Worm (Caenorhabditis elegans) whole organism, young adult: Measurements from ENCODE around the gene his-73.

ENCODE experiments used
- B0336.3 ChIP-seq: fragments of 200-800 bp; sonication (Bioruptor generic); IDR thresholded peaks from 2 replicates; pipeline ENCODE4 v1.3.6; 2022; ENCODE audit warnings: missing genetic modification characterization, missing compliant biosample characterization
- C06A6.2 ChIP-seq: fragments of 200-800 bp; sonication (Bioruptor generic); conservative IDR thresholded peaks from 2 replicates; pipeline ENCODE4 v1.3.6; 2022; ENCODE audit warnings: missing genetic modification characterization, missing compliant biosample characterization
- F33H1.4 ChIP-seq: fragments of 200-800 bp; sonication (Bioruptor generic); IDR thresholded peaks from 2 replicates; pipeline ENCODE4 v1.3.6; 2022; ENCODE audit warnings: missing genetic modification reagents, missing genetic modification characterization, missing compliant biosample characterization
- F55B11.4 ChIP-seq: sonication (generic microtip); optimal IDR thresholded peaks from 2 replicates; lab custom pipeline; 2016; ENCODE audit warnings: missing compliant biosample characterization, missing genetic modification characterization, borderline replicate concordance; ENCODE audit not compliant: insufficient read depth
- F57A8.1 ChIP-seq: fragments of 200-800 bp; sonication (Bioruptor generic); optimal IDR thresholded peaks from 2 replicates; lab custom pipeline; 2018; ENCODE audit warnings: mild to moderate bottlenecking, missing genetic modification characterization, moderate library complexity, missing compliant biosample characterization
- T26A5.8 ChIP-seq: sonication (generic microtip); optimal IDR thresholded peaks from 2 replicates; lab custom pipeline; 2016; ENCODE audit warnings: missing genetic modification characterization, missing compliant biosample characterization
- Y53G8AR.9 ChIP-seq: fragments of 200-800 bp; sonication (Bioruptor generic); conservative IDR thresholded peaks from 2 replicates; pipeline ENCODE4 v1.3.6; 2022; ENCODE audit warnings: missing genetic modification reagents, missing genetic modification characterization, missing compliant biosample characterization
- Y95B8A.8 ChIP-seq: fragments of 200-800 bp; sonication (Bioruptor generic); IDR thresholded peaks from 2 replicates; pipeline ENCODE4 v1.3.6; 2022; ENCODE audit warnings: missing genetic modification reagents, missing genetic modification characterization, missing compliant biosample characterization
- ama-1 ChIP-seq, 3 experiments: fragments of 150-350 bp in 1 of 3; sonication (generic microtip) in 2 of 3; optimal IDR thresholded peaks; 2 replicates each; lab custom pipeline; 2014 to 2018; ENCODE audit warnings: missing biosample characterization in 2 of 3, missing genetic modification characterization in 2 of 3, missing genetic modification reagents in 2 of 3
- atf-7 ChIP-seq: sonication (generic microtip); optimal IDR thresholded peaks from 2 replicates; lab custom pipeline; 2017; ENCODE audit warnings: mild to moderate bottlenecking, missing genetic modification characterization, missing compliant biosample characterization
- cebp-1 ChIP-seq, 2 experiments: fragments of 200-800 bp in 1 of 2; sonication (Bioruptor generic) in 1 of 2; sonication (generic microtip) in 1 of 2; IDR thresholded peaks in 1 of 2; optimal IDR thresholded peaks in 1 of 2; 2 replicates each; pipeline versions ENCODE4 v1.3.6 to Lab custom; 2017 to 2022; ENCODE audit warnings: missing compliant biosample characterization in 2 of 2, missing genetic modification characterization in 2 of 2, mild to moderate bottlenecking in 1 of 2, missing genetic modification reagents in 1 of 2, moderate library complexity in 1 of 2
- dox-1 ChIP-seq: fragments of 200-800 bp; sonication (Bioruptor generic); IDR thresholded peaks from 2 replicates; pipeline ENCODE4 v1.3.6; 2022; ENCODE audit warnings: missing genetic modification reagents, missing genetic modification characterization, missing compliant biosample characterization
- egrh-3 ChIP-seq: fragments of 200-800 bp; sonication (Bioruptor generic); IDR thresholded peaks from 2 replicates; pipeline ENCODE4 v1.3.6; 2022; ENCODE audit warnings: missing genetic modification reagents, missing genetic modification characterization, missing compliant biosample characterization
- him-1 ChIP-seq: sonication (generic microtip); optimal IDR thresholded peaks from 2 replicates; lab custom pipeline; 2016; ENCODE audit warnings: missing genotype, missing genetic modification reagents, missing genetic modification characterization, missing compliant biosample characterization
- hlh-26 ChIP-seq: fragments of 200-800 bp; sonication (Bioruptor generic); conservative IDR thresholded peaks from 2 replicates; pipeline ENCODE4 v1.3.6; 2022; ENCODE audit warnings: missing genetic modification reagents, missing genetic modification characterization, missing compliant biosample characterization
- hrde-1 ChIP-seq: sonication (generic microtip); optimal IDR thresholded peaks from 2 replicates; lab custom pipeline; 2016; ENCODE audit warnings: missing genetic modification characterization, mild to moderate bottlenecking, missing compliant biosample characterization, moderate library complexity, missing genotype, missing genetic modification reagents, borderline replicate concordance
- lin-54 ChIP-seq: fragments of 200-800 bp; sonication (Bioruptor generic); optimal IDR thresholded peaks from 2 replicates; lab custom pipeline; 2018; ENCODE audit warnings: mild to moderate bottlenecking, missing genetic modification characterization, missing compliant biosample characterization
- nfya-1 ChIP-seq: sonication (generic microtip); optimal IDR thresholded peaks from 2 replicates; lab custom pipeline; 2017; ENCODE audit warnings: antibody characterized with exemption, missing compliant biosample characterization, missing genetic modification characterization, borderline replicate concordance; ENCODE audit not compliant: insufficient read depth
- nfya-2 ChIP-seq: fragments of 200-800 bp; sonication (Bioruptor generic); IDR thresholded peaks from 2 replicates; pipeline ENCODE4 v1.3.6; 2022; ENCODE audit warnings: missing genetic modification reagents, missing genetic modification characterization, missing compliant biosample characterization
- nhr-80 ChIP-seq: sonication (generic microtip); optimal IDR thresholded peaks from 2 replicates; lab custom pipeline; 2016; ENCODE audit warnings: missing genetic modification characterization, missing compliant biosample characterization
- nhr-90 ChIP-seq: sonication (generic microtip); optimal IDR thresholded peaks from 2 replicates; lab custom pipeline; 2016; ENCODE audit warnings: missing genotype, mild to moderate bottlenecking, missing genetic modification characterization, missing compliant biosample characterization
- snpc-1.3 ChIP-seq: sonication (generic microtip); optimal IDR thresholded peaks from 2 replicates; lab custom pipeline; 2017; ENCODE audit warnings: missing genetic modification characterization, mild to moderate bottlenecking, missing compliant biosample characterization, antibody characterized with exemption, moderate library complexity, missing genotype, missing genetic modification reagents; ENCODE audit not compliant: insufficient read depth
- somi-1 ChIP-seq: fragments of 200-800 bp; sonication (Bioruptor generic); optimal IDR thresholded peaks from 2 replicates; lab custom pipeline; 2018; ENCODE audit warnings: mild to moderate bottlenecking, missing genetic modification characterization, missing compliant biosample characterization
- zfh-2 ChIP-seq: fragments of 200-800 bp; sonication (Bioruptor generic); conservative IDR thresholded peaks from 2 replicates; pipeline ENCODE4 v1.3.6; 2022; ENCODE audit warnings: missing genetic modification reagents, missing genetic modification characterization, missing compliant biosample characterization
- ztf-22 ChIP-seq: fragments of 200-800 bp; sonication (Bioruptor generic); optimal IDR thresholded peaks from 2 replicates; lab custom pipeline; 2018; ENCODE audit warnings: mild to moderate bottlenecking, missing genetic modification characterization, moderate library complexity, missing compliant biosample characterization
- ztf-28 ChIP-seq: fragments of 200-800 bp; sonication (Bioruptor generic); IDR thresholded peaks from 2 replicates; pipeline ENCODE4 v1.3.6; 2022; ENCODE audit warnings: missing genetic modification reagents, missing genetic modification characterization, missing compliant biosample characterization
- ztf-6 ChIP-seq: fragments of 200-800 bp; sonication (Bioruptor generic); IDR thresholded peaks from 2 replicates; pipeline ENCODE4 v1.3.6; 2022; ENCODE audit warnings: missing genetic modification reagents, missing genetic modification characterization, missing compliant biosample characterization

his-73 gene

ce11 chrII:13167493-13167892 lies 16.0 kb upstream of the his-73 start:
- TF ChIP-seq lin-54 (GFP tag; lab: Kevin White, UChicago): no peak
- no peak for TF ChIP-seq cebp-1 (GFP tag; IDR thresholded peaks at IDR 0.05; lab: Robert Waterston, UW)
- peak; percentile 38 for TF ChIP-seq cebp-1 (tag; optimal IDR thresholded peaks at IDR 0.05; lab: Kevin White, UChicago)
- TF ChIP-seq ama-1 (optimal IDR thresholded peaks at IDR 0.05; lab: Kevin White, UChicago): no peak
- TF ChIP-seq ama-1 (GFP tag; optimal IDR thresholded peaks at IDR 0.05; lab: Kevin White, UChicago): no peak
- no peak for TF ChIP-seq C06A6.2 (GFP tag; lab: Robert Waterston, UW)
- no peak for TF ChIP-seq him-1 (tag; lab: Kevin White, UChicago)
- no peak for TF ChIP-seq somi-1 (GFP tag; lab: Kevin White, UChicago)
- TF ChIP-seq hrde-1 (tag; lab: Kevin White, UChicago): no peak
- no peak for TF ChIP-seq snpc-1.3 (tag; lab: Kevin White, UChicago)
- no peak for TF ChIP-seq B0336.3

DNA sequence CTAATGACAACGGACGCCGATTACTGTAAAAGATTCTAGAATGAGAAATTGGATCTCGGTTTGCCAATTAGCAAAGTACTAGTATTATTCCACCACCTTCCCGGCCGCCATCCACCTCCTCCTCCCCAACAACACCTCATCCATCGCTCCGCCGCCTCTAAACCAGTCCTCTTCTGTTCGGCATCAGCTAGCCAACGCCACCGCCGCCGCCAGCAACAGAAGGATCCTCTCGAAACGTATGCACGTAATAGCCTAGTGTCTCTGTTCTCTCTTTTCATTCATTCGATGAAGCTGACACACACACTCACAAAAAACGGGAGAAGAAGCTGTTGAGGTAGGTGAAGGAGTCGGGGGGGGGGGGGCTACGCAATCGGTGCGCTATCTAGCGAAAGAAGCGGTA lies 12.8 kb upstream of the his-73 start:
- TF ChIP-seq F55B11.4 (tag; lab: Kevin White, UChicago) (no peak), T26A5.8 (tag; lab: Kevin White, UChicago) (no peak), egrh-3 (GFP tag; lab: Robert Waterston, UW) (peak; percentile 48; the same call in 1 of the 2 replicates), zfh-2 (GFP tag; lab: Robert Waterston, UW) (peak; percentile 67; the same call in 1 of the 2 replicates)

ce11 chrII:13174435-13174834 lies 9.1 kb upstream of the his-73 start:
- peak; percentile 67; the same call in 1 of the 2 replicates for TF ChIP-seq zfh-2 (GFP tag; lab: Robert Waterston, UW)
- TF ChIP-seq nfya-2: no peak
- TF ChIP-seq snpc-1.3 (tag; lab: Kevin White, UChicago): no peak
- TF ChIP-seq F33H1.4 (GFP tag; lab: Robert Waterston, UW): no peak
- TF ChIP-seq egrh-3 (GFP tag; lab: Robert Waterston, UW): peak; percentile 16; the same call in 1 of the 2 replicates
- no peak for TF ChIP-seq nhr-90 (tag; lab: Kevin White, UChicago)
- TF ChIP-seq, all 124 proteins: peak for 2

- TF ChIP-seq nhr-80 (tag; lab: Kevin White, UChicago): no peak
- TF ChIP-seq hlh-26 (GFP tag; lab: Robert Waterston, UW): no peak
- TF ChIP-seq somi-1 (GFP tag; lab: Kevin White, UChicago): no peak
- no peak for TF ChIP-seq hrde-1 (tag; lab: Kevin White, UChicago)
- TF ChIP-seq ztf-28: no peak
- no peak for TF ChIP-seq ztf-22 (GFP tag; lab: Kevin White, UChicago)
- TF ChIP-seq Y53G8AR.9: no peak
- no peak for TF ChIP-seq nfya-1 (tag; lab: Kevin White, UChicago)
- no peak for TF ChIP-seq Y95B8A.8 (GFP tag; lab: Robert Waterston, UW)
- TF ChIP-seq F57A8.1 (GFP tag; lab: Kevin White, UChicago): no peak
These were observed 2.0 kb upstream of the his-73 start, which contains the start of gene W09H1.1 for ce11 chrII:13181465-13181864. Gene W09H1.1 (minus strand): TSS chrII:13181565.

- TF ChIP-seq egrh-3 (GFP tag; lab: Robert Waterston, UW): peak; percentile 33; the same call in 1 of the 2 replicates
- peak; percentile 72 for TF ChIP-seq zfh-2 (GFP tag; lab: Robert Waterston, UW)
- TF ChIP-seq, all 124 proteins: peak for 2; not testable (repeated sequence) for 122
These were observed 1.2 kb upstream of the his-73 start for ce11 chrII:13182295-13182694.

- TF ChIP-seq ztf-6 (GFP tag; lab: Robert Waterston, UW) (no peak), dox-1 (GFP tag; lab: Robert Waterston, UW) (no peak), nhr-80 (tag; lab: Kevin White, UChicago) (no peak), atf-7 (no peak)
These were observed 624 bp downstream of the his-73 start, which contains the start of gene W09H1.3 for ce11 chrII:13184129-13184528. Gene W09H1.3 (plus strand): TSS chrII:13184429.
